Fruit fly (Drosophila melanogaster): Measurements from ENCODE around the gene btl.

The btl gene

dm6 chr3L:14036867-14037313 lies 38.7 kb upstream of the btl start, which contains the start of gene Hsp110 (continued):
- TF ChIP-seq CG13287 (GFP tag; IDR thresholded peaks at IDR 0.05; ENCODE audit: partially characterized antibody) (peak; percentile 99), Hmx (GFP tag; optimal IDR thresholded peaks at IDR 0.05) (no peak), Hr39 (optimal IDR thresholded peaks at IDR 0.05) (no peak), CG4282 (GFP tag; optimal IDR thresholded peaks at IDR 0.05) (no peak), ase (GFP tag; IDR thresholded peaks at IDR 0.05) (no peak), CG16813 (GFP tag; IDR thresholded peaks at IDR 0.05; ENCODE audit: partially characterized antibody) (peak; percentile 99), Oli (tag; optimal IDR thresholded peaks at IDR 0.05) (no peak), jing (GFP tag; optimal IDR thresholded peaks at IDR 0.05) (no peak), CG11695 (GFP tag; IDR thresholded peaks at IDR 0.05) (no peak), CG7839 (tag; optimal IDR thresholded peaks at IDR 0.05) (peak; percentile 37), CoRest (tag; optimal IDR thresholded peaks at IDR 0.05) (peak; percentile 40), Myb (GFP tag; optimal IDR thresholded peaks at IDR 0.05) (peak; percentile 62), cas (GFP tag; IDR thresholded peaks at IDR 0.05) (no peak), HmgD (GFP tag; optimal IDR thresholded peaks at IDR 0.05) (no peak), vfl (GFP tag; optimal IDR thresholded peaks at IDR 0.05) (no peak), otp (GFP tag; IDR thresholded peaks at IDR 0.05) (peak; percentile 26; the same call in 1 of the 3 replicates), Six4 (GFP tag; optimal IDR thresholded peaks at IDR 0.05) (no peak), CG12659 (GFP tag; optimal IDR thresholded peaks at IDR 0.05) (peak; percentile 54), dmrt99B (tag; optimal IDR thresholded peaks at IDR 0.05) (no peak)

DNA sequence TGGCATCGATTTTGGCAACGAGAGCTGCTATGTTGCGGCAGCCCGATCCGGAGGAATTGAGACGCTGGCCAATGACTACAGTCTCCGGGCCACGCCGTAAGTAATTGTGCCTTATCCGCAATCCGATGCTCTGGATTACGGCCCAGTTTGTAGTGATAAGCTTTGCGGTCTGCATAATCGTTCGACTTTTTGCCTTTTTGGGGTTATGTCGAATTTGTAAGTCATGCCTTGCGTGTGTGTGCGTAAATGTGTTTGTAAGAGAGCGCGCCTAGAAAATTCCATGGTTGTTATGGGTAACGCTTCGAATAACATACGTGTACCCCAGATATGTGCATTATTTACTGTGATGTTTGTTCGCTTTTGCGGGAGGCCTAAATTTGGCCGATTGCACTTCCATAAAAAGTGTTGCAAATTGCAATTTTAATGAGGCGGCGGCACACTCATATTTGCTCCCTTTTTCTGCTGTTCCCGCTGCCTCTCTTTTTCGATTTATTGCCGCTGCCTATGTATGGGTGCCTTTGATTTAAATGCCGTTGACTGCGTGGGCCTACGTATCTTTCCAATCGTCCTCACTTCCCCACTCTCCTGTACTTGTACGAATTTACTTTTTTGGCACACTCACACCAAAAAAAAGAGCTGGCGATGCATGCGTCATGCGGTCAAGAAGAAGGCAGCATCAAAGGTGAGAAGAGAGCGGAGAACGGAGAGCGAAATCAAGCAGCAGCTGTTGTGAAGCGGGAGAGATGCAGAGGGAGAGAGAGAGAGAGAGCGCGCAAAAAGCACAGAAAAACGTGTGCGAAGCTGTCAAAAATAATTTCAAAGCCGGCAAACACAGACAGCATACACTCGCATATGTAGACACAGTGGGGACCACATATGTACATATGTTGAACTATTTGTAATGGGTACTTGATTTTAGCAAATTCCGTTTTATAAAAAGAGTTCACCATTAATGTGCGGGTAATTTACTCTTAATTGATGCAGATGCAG lies 37.6 kb upstream of the btl start:
- TF ChIP-seq TFAM (GFP tag; optimal IDR thresholded peaks at IDR 0.05), result no peak
- TF ChIP-seq CG9215 (GFP tag; IDR thresholded peaks at IDR 0.05), result no peak
- TF ChIP-seq tio (GFP tag; optimal IDR thresholded peaks at IDR 0.05), result no peak
- no peak for TF ChIP-seq CG12299 (tag; optimal IDR thresholded peaks at IDR 0.05)
- no peak for TF ChIP-seq CG12071 (GFP tag; optimal IDR thresholded peaks at IDR 0.05)
- peak; percentile 40 for TF ChIP-seq MBD-R2 (GFP tag; IDR thresholded peaks at IDR 0.05)
- no peak for TF ChIP-seq jumu (GFP tag; optimal IDR thresholded peaks at IDR 0.05)
- TF ChIP-seq CG1832 (GFP tag; optimal IDR thresholded peaks at IDR 0.05), result peak; percentile 67
- no peak for TF ChIP-seq CG6272 (GFP tag; IDR thresholded peaks at IDR 0.05)
- peak; percentile 9 for TF ChIP-seq bab2 (GFP tag; optimal IDR thresholded peaks at IDR 0.05)
- TF ChIP-seq eve (GFP tag; optimal IDR thresholded peaks at IDR 0.05), result no peak
- TF ChIP-seq vnd (GFP tag; IDR thresholded peaks at IDR 0.05; ENCODE audit: partially characterized antibody), result no peak
- no peak for TF ChIP-seq Oaz (GFP tag; IDR thresholded peaks at IDR 0.05)
- TF ChIP-seq PHDP (tag; optimal IDR thresholded peaks at IDR 0.05), result no peak
- TF ChIP-seq CG10979 (tag; optimal IDR thresholded peaks at IDR 0.05), result no peak
- no peak for TF ChIP-seq knrl (GFP tag; IDR thresholded peaks at IDR 0.05; ENCODE audit: partially characterized antibody)
- TF ChIP-seq CG9932 (GFP tag; IDR thresholded peaks at IDR 0.05), result peak; percentile 43; the same call in 1 of the 2 replicates
- peak; percentile 80; the same call in 1 of the 2 replicates for TF ChIP-seq rib (GFP tag; IDR thresholded peaks at IDR 0.05)
- peak; percentile 11 for TF ChIP-seq Spps (tag; optimal IDR thresholded peaks at IDR 0.05)
- no peak for TF ChIP-seq CG3281 (GFP tag; optimal IDR thresholded peaks at IDR 0.05)
- TF ChIP-seq CG31441 (GFP tag; IDR thresholded peaks at IDR 0.05), result no peak
- no peak for TF ChIP-seq CG6813 (GFP tag; optimal IDR thresholded peaks at IDR 0.05)
- no peak for TF ChIP-seq CG1602 (GFP tag; optimal IDR thresholded peaks at IDR 0.05)
- TF ChIP-seq Trl (optimal IDR thresholded peaks at IDR 0.05), result peak; percentile 96 to 99
- TF ChIP-seq Trl (GFP tag; optimal IDR thresholded peaks at IDR 0.05), result peak; percentile 20
- no peak for TF ChIP-seq CG10959 (GFP tag; IDR thresholded peaks at IDR 0.05)
- TF ChIP-seq CG11456 (GFP tag; IDR thresholded peaks at IDR 0.05), result 0 out of 3 replicates have a peak, but pooled peaks have one; percentile 21
- no peak for TF ChIP-seq stwl (tag; optimal IDR thresholded peaks at IDR 0.05)
- no peak for TF ChIP-seq fd96Cb (tag; optimal IDR thresholded peaks at IDR 0.05)
- TF ChIP-seq ase (GFP tag; IDR thresholded peaks at IDR 0.05), result no peak
